Worm (Caenorhabditis elegans): ENCODE data around the gene mpk-2.
"Not testable (repeated sequence)": the region's sequence is repeated elsewhere in the genome, so short reads cannot be mapped to it uniquely, and the experiment has no call there.

mpk-2 gene

ce11 chrII:5105020-5105419 lies 1.1 kb downstream of the mpk-2 start (continued):
- TF ChIP-seq blmp-1 (tag; optimal IDR thresholded peaks at IDR 0.05; ENCODE audit: insufficient read depth): peak; percentile 35

ce11 chrII:5109693-5110092 lies 5.8 kb downstream of the mpk-2 start, which contains the start of gene F09C12.2:
Gene F09C12.2, plus strand, starts transcription at chrII:5110012.
- TF ChIP-seq fos-1 (tag; optimal IDR thresholded peaks at IDR 0.05): peak; percentile 14
- no peak for TF ChIP-seq blmp-1 (tag; optimal IDR thresholded peaks at IDR 0.05; ENCODE audit: insufficient read depth)

- TF ChIP-seq peb-1 (tag; optimal IDR thresholded peaks at IDR 0.05): no peak
- no peak for TF ChIP-seq nhr-12 (tag; optimal IDR thresholded peaks at IDR 0.05)
- TF ChIP-seq C34F6.9 (tag; optimal IDR thresholded peaks at IDR 0.05): no peak
- no peak for TF ChIP-seq nhr-10 (tag; optimal IDR thresholded peaks at IDR 0.05)
- no peak for TF ChIP-seq nhr-21 (tag; optimal IDR thresholded peaks at IDR 0.05)
- TF ChIP-seq lin-39 (tag; optimal IDR thresholded peaks at IDR 0.05): no peak
- TF ChIP-seq lsy-2 (tag; optimal IDR thresholded peaks at IDR 0.05): no peak
- TF ChIP-seq mbf-1 (tag; optimal IDR thresholded peaks at IDR 0.05): no peak
- TF ChIP-seq nhr-25 (tag; optimal IDR thresholded peaks at IDR 0.05): no peak
- TF ChIP-seq fos-1 (tag; optimal IDR thresholded peaks at IDR 0.05): no peak
- TF ChIP-seq zag-1 (tag; optimal IDR thresholded peaks at IDR 0.05): no peak
- TF ChIP-seq ztf-11 (tag; optimal IDR thresholded peaks at IDR 0.05): no peak
- no peak for TF ChIP-seq ceh-16 (tag; optimal IDR thresholded peaks at IDR 0.05)
- TF ChIP-seq elt-1 (tag; optimal IDR thresholded peaks at IDR 0.05): no peak
Measured at ce11 chrII:5112082-5112481, 8.2 kb downstream of the mpk-2 start, which contains the start of gene F09C12.8. Gene F09C12.8, plus strand, starts transcription at chrII:5112382.

ce11 chrII:5115235-5115634 lies 11.3 kb downstream of the mpk-2 start, which contains the start of gene msp-74:
Gene msp-74, minus strand, starts transcription at chrII:5115335.
- not testable (repeated sequence) for TF ChIP-seq alr-1, gmeb-1, skn-1 (tag; optimal IDR thresholded peaks at IDR 0.05)

- no peak for TF ChIP-seq ztf-4 (tag; optimal IDR thresholded peaks at IDR 0.05)
- no peak for TF ChIP-seq Y55F3AM.14 (GFP tag; optimal IDR thresholded peaks at IDR 0.05)
- no peak for TF ChIP-seq blmp-1 (tag; optimal IDR thresholded peaks at IDR 0.05; ENCODE audit: insufficient read depth)
- TF ChIP-seq nhr-12 (tag; optimal IDR thresholded peaks at IDR 0.05): no peak
- no peak for TF ChIP-seq egl-27 (tag; optimal IDR thresholded peaks at IDR 0.05)
- no peak for TF ChIP-seq gmeb-1 (tag; optimal IDR thresholded peaks at IDR 0.05)
- TF ChIP-seq lin-11 (tag; optimal IDR thresholded peaks at IDR 0.05): no peak
- no peak for TF ChIP-seq ZK546.5 (tag; optimal IDR thresholded peaks at IDR 0.05)
- TF ChIP-seq fos-1 (tag; optimal IDR thresholded peaks at IDR 0.05): no peak
- no peak for TF ChIP-seq ztf-1 (GFP tag; conservative IDR thresholded peaks at IDR 0.05)
- TF ChIP-seq mdl-1 (tag; optimal IDR thresholded peaks at IDR 0.05): no peak
- TF ChIP-seq aly-2 (tag; optimal IDR thresholded peaks at IDR 0.05): no peak
- no peak for TF ChIP-seq peb-1 (tag; optimal IDR thresholded peaks at IDR 0.05)
Measured at ce11 chrII:5115733-5116132, 11.8 kb downstream of the mpk-2 start, which contains the start of gene srsy-1. Gene srsy-1, plus strand, starts transcription at chrII:5116033.

ce11 chrII:5120612-5121011 lies 16.7 kb downstream of the mpk-2 start:
- peak; percentile 7 for TF ChIP-seq unc-62 (GFP tag; optimal IDR thresholded peaks at IDR 0.05)
- no peak for TF ChIP-seq R02D3.7 (tag; optimal IDR thresholded peaks at IDR 0.05)

ce11 chrII:5130081-5130480 lies 26.2 kb downstream of the mpk-2 start, which contains the start of gene lgc-56:
Gene lgc-56, plus strand, starts transcription at chrII:5130381.
- no peak for TF ChIP-seq unc-39 (tag; optimal IDR thresholded peaks at IDR 0.05)

ce11 chrII:5131800-5132199 lies 27.9 kb downstream of the mpk-2 start:
- TF ChIP-seq skn-1 (tag; optimal IDR thresholded peaks at IDR 0.05): no peak
- no peak for TF ChIP-seq ztf-4 (tag; optimal IDR thresholded peaks at IDR 0.05)
- TF ChIP-seq ztf-1 (GFP tag; conservative IDR thresholded peaks at IDR 0.05): no peak
- no peak for TF ChIP-seq elt-3 (tag; optimal IDR thresholded peaks at IDR 0.05)
- TF ChIP-seq peb-1 (tag; optimal IDR thresholded peaks at IDR 0.05): no peak
- TF ChIP-seq lin-13 (GFP tag; optimal IDR thresholded peaks at IDR 0.05): no peak
- no peak for TF ChIP-seq C34F6.9 (tag; optimal IDR thresholded peaks at IDR 0.05)

Data from whole organism, L2 larva.